Fruit fly (Drosophila melanogaster) whole organism, embryonic: ENCODE results near the gene wam.

Experiments
- Ada2b ChIP-seq: fragments of 200-800 bp; sonication (Bioruptor generic); IDR thresholded peaks from 2 replicates; pipeline ENCODE4 v1.3.6; 2022; ENCODE audit warnings: missing biosample characterization, missing genetic modification characterization
- Adf1 ChIP-seq: fragments of 200-800 bp; sonication (Bioruptor generic); IDR thresholded peaks from 2 replicates; pipeline ENCODE4 v1.3.6; 2022; ENCODE audit warnings: missing biosample characterization, missing genetic modification characterization
- Bgb ChIP-seq: fragments of 200-800 bp; sonication (Bioruptor generic); IDR thresholded peaks from 2 replicates; pipeline ENCODE4 v1.3.6; 2022; ENCODE audit warnings: missing biosample characterization, missing genetic modification characterization; ENCODE audit not compliant: partially characterized antibody
- CG1024 ChIP-seq: fragments of 200-800 bp; sonication (Bioruptor generic); IDR thresholded peaks from 2 replicates; pipeline ENCODE4 v1.3.6; 2022; ENCODE audit warnings: missing biosample characterization, missing genetic modification characterization
- CG13123 ChIP-seq: fragments of 200-800 bp; sonication (Bioruptor generic); optimal IDR thresholded peaks from 2 replicates; lab custom pipeline; 2016; ENCODE audit warnings: missing biosample characterization, missing genetic modification characterization
- CG1602 ChIP-seq: fragments of 200-800 bp; sonication (Bioruptor generic); optimal IDR thresholded peaks from 3 replicates; lab custom pipeline; 2016; ENCODE audit warnings: missing biosample characterization, missing genetic modification characterization
- CG16779 ChIP-seq: fragments of 200-800 bp; sonication (Bioruptor generic); IDR thresholded peaks from 2 replicates; pipeline ENCODE4 v1.3.6; 2022; ENCODE audit warnings: missing biosample characterization, missing genetic modification characterization
- CG18599 ChIP-seq: fragments of 200-800 bp; sonication (Bioruptor generic); optimal IDR thresholded peaks from 3 replicates; lab custom pipeline; 2017; ENCODE audit warnings: missing biosample characterization, missing genetic modification characterization, mild to moderate bottlenecking, moderate library complexity, missing genetic modification reagents
- CG2678 ChIP-seq: fragments of 200-800 bp; sonication (Bioruptor generic); optimal IDR thresholded peaks from 3 replicates; lab custom pipeline; 2019; ENCODE audit warnings: missing biosample characterization, mild to moderate bottlenecking, missing genetic modification characterization, moderate library complexity
- CG2875 ChIP-seq: fragments of 200-800 bp; sonication (Bioruptor generic); optimal IDR thresholded peaks from 2 replicates; lab custom pipeline; 2017; ENCODE audit warnings: missing biosample characterization, mild to moderate bottlenecking, missing genetic modification characterization, missing genetic modification reagents
- CG2889 ChIP-seq: fragments of 200-800 bp; sonication (Bioruptor generic); IDR thresholded peaks from 3 replicates; pipeline ENCODE4 v1.3.6; 2022; ENCODE audit warnings: missing biosample characterization, missing genetic modification characterization
- CG3281 ChIP-seq: fragments of 200-800 bp; sonication (Bioruptor generic); optimal IDR thresholded peaks from 3 replicates; lab custom pipeline; 2017; ENCODE audit warnings: missing biosample characterization, mild to moderate bottlenecking, missing genetic modification characterization
- CG4404 ChIP-seq: fragments of 200-800 bp; sonication (Bioruptor generic); IDR thresholded peaks from 2 replicates; pipeline ENCODE4 v1.3.6; 2022; ENCODE audit warnings: missing biosample characterization, missing genetic modification characterization
- CG5180 ChIP-seq: fragments of 200-800 bp; sonication (Bioruptor generic); optimal IDR thresholded peaks from 3 replicates; lab custom pipeline; 2017; ENCODE audit warnings: missing biosample characterization, missing genetic modification characterization, mild to moderate bottlenecking, moderate library complexity, missing genetic modification reagents
- CG6791 ChIP-seq: fragments of 200-800 bp; sonication (Bioruptor generic); IDR thresholded peaks from 3 replicates; pipeline ENCODE4 v1.3.6; 2022; ENCODE audit warnings: missing biosample characterization, missing genetic modification characterization; ENCODE audit not compliant: partially characterized antibody
- CG8944 ChIP-seq: fragments of 200-800 bp; sonication (Bioruptor generic); optimal IDR thresholded peaks from 3 replicates; lab custom pipeline; 2016; ENCODE audit warnings: missing biosample characterization, missing genetic modification characterization
- CG9932 ChIP-seq: fragments of 200-800 bp; sonication (Bioruptor generic); IDR thresholded peaks from 2 replicates; pipeline ENCODE4 v1.3.6; 2022; ENCODE audit warnings: missing biosample characterization, missing genetic modification characterization
- Dip3 ChIP-seq: fragments of 200-800 bp; sonication (Bioruptor generic); optimal IDR thresholded peaks from 3 replicates; lab custom pipeline; 2016; ENCODE audit warnings: missing biosample characterization, missing genetic modification characterization
- GATAe ChIP-seq: fragments of 200-800 bp; sonication (Bioruptor generic); conservative IDR thresholded peaks from 2 replicates; pipeline ENCODE4 v1.3.6; 2022; ENCODE audit warnings: missing biosample characterization, missing genetic modification characterization
- H2.0 ChIP-seq: fragments of 200-800 bp; sonication (Bioruptor generic); IDR thresholded peaks from 2 replicates; pipeline ENCODE4 v1.3.6; 2022; ENCODE audit warnings: missing biosample characterization, missing genetic modification characterization
- HLH3B ChIP-seq: fragments of 200-800 bp; sonication (Bioruptor generic); IDR thresholded peaks from 2 replicates; pipeline ENCODE4 v1.3.6; 2022; ENCODE audit warnings: missing biosample characterization, missing genetic modification characterization
- HLHmδ ChIP-seq: fragments of 200-800 bp; sonication (Bioruptor generic); optimal IDR thresholded peaks from 2 replicates; lab custom pipeline; 2018; ENCODE audit warnings: missing biosample characterization, mild to moderate bottlenecking, missing genetic modification characterization, moderate library complexity
- HmgZ ChIP-seq: fragments of 200-800 bp; sonication (Bioruptor generic); optimal IDR thresholded peaks from 2 replicates; lab custom pipeline; 2018; ENCODE audit warnings: missing biosample characterization, mild to moderate bottlenecking, missing genetic modification characterization
- Hr78 ChIP-seq, 2 experiments: fragments of 200-800 bp in 1 of 2; fragments of >200 bp in 1 of 2; sonication (Bioruptor generic) in 1 of 2; optimal IDR thresholded peaks; 2 replicates each; lab custom pipeline; 2017 to 2019; ENCODE audit warnings: missing biosample characterization in 2 of 2, missing genetic modification characterization in 2 of 2, mild to moderate bottlenecking in 1 of 2, moderate library complexity in 1 of 2
- Hsf ChIP-seq: fragments of 200-800 bp; sonication (Bioruptor generic); optimal IDR thresholded peaks from 3 replicates; lab custom pipeline; 2016; ENCODE audit warnings: missing biosample characterization, missing genetic modification characterization
- Ptx1 ChIP-seq: fragments of 200-800 bp; sonication (Bioruptor generic); IDR thresholded peaks from 2 replicates; pipeline ENCODE4 v1.3.6; 2022; ENCODE audit warnings: missing biosample characterization, missing genetic modification characterization
- Side ChIP-seq: fragments of 200-800 bp; sonication (Bioruptor generic); optimal IDR thresholded peaks from 2 replicates; lab custom pipeline; 2016; ENCODE audit warnings: missing biosample characterization, missing genetic modification characterization
- Sin3A ChIP-seq: fragments of >200 bp; optimal IDR thresholded peaks from 2 replicates; lab custom pipeline; 2018
- ab ChIP-seq: fragments of 200-800 bp; sonication (Bioruptor generic); optimal IDR thresholded peaks from 2 replicates; lab custom pipeline; 2016; ENCODE audit warnings: missing biosample characterization, missing genetic modification characterization
- cas ChIP-seq: fragments of 200-800 bp; sonication (Bioruptor generic); IDR thresholded peaks from 2 replicates; pipeline ENCODE4 v1.3.6; 2022; ENCODE audit warnings: missing biosample characterization, missing genetic modification characterization
- crol ChIP-seq: fragments of 200-800 bp; sonication (Bioruptor generic); IDR thresholded peaks from 2 replicates; pipeline ENCODE4 v1.3.6; 2022; ENCODE audit warnings: missing biosample characterization, missing genetic modification characterization
- en ChIP-seq: fragments of 200-800 bp; sonication (Bioruptor generic); optimal IDR thresholded peaks from 2 replicates; lab custom pipeline; 2016; ENCODE audit warnings: missing biosample characterization, missing genetic modification characterization
- exex ChIP-seq: fragments of 200-800 bp; sonication (Bioruptor generic); optimal IDR thresholded peaks from 4 replicates; lab custom pipeline; 2018; ENCODE audit warnings: missing biosample characterization, mild to moderate bottlenecking, missing genetic modification characterization, moderate library complexity
- ham ChIP-seq: fragments of 200-800 bp; sonication (Bioruptor generic); IDR thresholded peaks from 2 replicates; pipeline ENCODE4 v1.3.6; 2022; ENCODE audit warnings: missing biosample characterization, missing genetic modification characterization
- hkb ChIP-seq, 2 experiments: fragments of 200-800 bp in 1 of 2; fragments of >200 bp in 1 of 2; sonication (Bioruptor generic) in 1 of 2; IDR thresholded peaks in 1 of 2; optimal IDR thresholded peaks in 1 of 2; 2 replicates each; pipeline versions ENCODE4 v1.3.6 to Lab custom; 2017 to 2022; ENCODE audit warnings: missing biosample characterization in 1 of 2, missing genetic modification characterization in 1 of 2
- jigr1 ChIP-seq: fragments of 200-800 bp; sonication (Bioruptor generic); IDR thresholded peaks from 3 replicates; pipeline ENCODE4 v1.3.6; 2022; ENCODE audit warnings: missing biosample characterization, missing genetic modification characterization
- ken ChIP-seq: fragments of 200-800 bp; sonication (Bioruptor generic); IDR thresholded peaks from 3 replicates; pipeline ENCODE4 v1.3.6; 2022; ENCODE audit warnings: missing biosample characterization, missing genetic modification characterization
- lmd ChIP-seq: fragments of 200-800 bp; sonication (Bioruptor generic); IDR thresholded peaks from 2 replicates; pipeline ENCODE4 v1.3.6; 2022; ENCODE audit warnings: missing biosample characterization, missing genetic modification characterization
- maf-S ChIP-seq: fragments of 200-800 bp; sonication (Bioruptor generic); optimal IDR thresholded peaks from 2 replicates; lab custom pipeline; 2016; ENCODE audit warnings: missing biosample characterization, missing genetic modification characterization
- mirr ChIP-seq: fragments of 200-800 bp; sonication (Bioruptor generic); optimal IDR thresholded peaks from 3 replicates; lab custom pipeline; 2018; ENCODE audit warnings: missing biosample characterization, mild to moderate bottlenecking, missing genetic modification characterization
- prd ChIP-seq, 3 experiments: fragments of >200 bp in 2 of 3; fragments of 200-800 bp in 1 of 3; sonication (Bioruptor generic) in 1 of 3; optimal IDR thresholded peaks in 2 of 3; IDR thresholded peaks in 1 of 3; 2 replicates in 2 of 3; 3 replicates in 1 of 3; pipeline versions ENCODE4 v1.3.6 to Lab custom; 2017 to 2022; ENCODE audit warnings: missing biosample characterization in 1 of 3, missing genetic modification characterization in 1 of 3
- pros ChIP-seq: fragments of 200-800 bp; sonication (Bioruptor generic); optimal IDR thresholded peaks from 3 replicates; lab custom pipeline; 2019; ENCODE audit warnings: missing biosample characterization, mild to moderate bottlenecking, missing genetic modification characterization, moderate library complexity
- sd ChIP-seq: fragments of 200-800 bp; sonication (Bioruptor generic); optimal IDR thresholded peaks from 3 replicates; lab custom pipeline; 2018; ENCODE audit warnings: missing biosample characterization, mild to moderate bottlenecking, missing genetic modification characterization, moderate library complexity
- slbo ChIP-seq: fragments of 200-800 bp; sonication (Bioruptor generic); IDR thresholded peaks from 2 replicates; pipeline ENCODE4 v1.3.6; 2022; ENCODE audit warnings: missing biosample characterization, missing genetic modification characterization
- sob ChIP-seq: fragments of 200-800 bp; sonication (Bioruptor generic); IDR thresholded peaks from 2 replicates; pipeline ENCODE4 v1.3.6; 2022; ENCODE audit warnings: missing biosample characterization, missing genetic modification characterization
- stwl ChIP-seq: fragments of 200-800 bp; sonication (Bioruptor generic); optimal IDR thresholded peaks from 3 replicates; lab custom pipeline; 2018; ENCODE audit warnings: missing biosample characterization, mild to moderate bottlenecking, missing genetic modification characterization, moderate library complexity
- sug ChIP-seq: fragments of 200-800 bp; optimal IDR thresholded peaks from 2 replicates; lab custom pipeline; 2019; ENCODE audit warnings: missing biosample characterization, mild to moderate bottlenecking, missing genetic modification characterization, moderate library complexity
- vnd ChIP-seq: fragments of 200-800 bp; sonication (Bioruptor generic); IDR thresholded peaks from 3 replicates; pipeline ENCODE4 v1.3.6; 2022; ENCODE audit warnings: missing biosample characterization, missing genetic modification characterization; ENCODE audit not compliant: partially characterized antibody
- zf30C ChIP-seq: fragments of 200-800 bp; sonication (Bioruptor generic); optimal IDR thresholded peaks from 3 replicates; lab custom pipeline; 2018; ENCODE audit warnings: missing biosample characterization, mild to moderate bottlenecking, missing genetic modification characterization

wam gene

DNA sequence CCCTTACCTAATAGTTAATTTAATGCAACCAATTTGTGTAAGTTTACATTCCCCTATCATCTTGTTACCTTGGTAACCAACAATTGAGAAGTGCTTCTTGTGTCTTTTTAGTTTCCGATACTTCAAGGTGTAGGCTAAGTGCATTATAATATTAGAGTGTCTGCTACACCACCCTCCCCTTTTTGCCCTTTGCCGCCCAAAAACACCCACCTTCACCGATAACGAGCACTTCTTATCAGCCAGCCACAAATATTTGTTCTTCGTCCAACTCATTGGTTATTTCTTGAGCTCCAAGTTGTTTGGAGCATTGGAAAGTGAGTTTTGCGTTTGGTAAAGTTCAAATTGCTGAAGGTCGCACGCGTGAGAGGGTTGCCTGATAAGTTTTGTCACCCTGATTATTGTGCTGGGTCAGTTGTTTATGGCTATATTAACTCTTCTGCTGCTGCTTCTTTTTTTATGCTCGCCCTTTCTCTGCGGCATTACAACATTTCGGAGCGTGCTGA, 44.1 kb upstream of the wam start (continued):
- TF ChIP-seq H2.0 (GFP tag; lab: Robert Waterston, UW) (0 out of 2 replicates have a peak, but pooled peaks have one; percentile 12), jigr1 (GFP tag; lab: Robert Waterston, UW) (no peak), CG2889 (GFP tag; lab: Robert Waterston, UW) (0 out of 3 replicates have a peak, but pooled peaks have one; percentile 32), Dip3 (GFP tag; lab: Kevin White, UChicago) (peak; percentile 5), prd (optimal IDR thresholded peaks at IDR 0.05; lab: Kevin White, UChicago) (no peak), prd (GFP tag; IDR thresholded peaks at IDR 0.05; lab: Robert Waterston, UW) (peak; percentile 17; the same call in 1 of the 3 replicates), ab (no peak), CG8944 (peak; percentile 2), Hsf (GFP tag; lab: Kevin White, UChicago) (no peak), GATAe (GFP tag; lab: Robert Waterston, UW) (peak; percentile 88), sug (peak; percentile 66), sob (GFP tag; lab: Robert Waterston, UW) (peak; percentile 13; the same call in 1 of the 2 replicates), CG2875 (GFP tag; lab: Kevin White, UChicago) (no peak), CG5180 (GFP tag; lab: Kevin White, UChicago) (no peak), maf-S (peak; percentile 26), slbo (GFP tag; lab: Robert Waterston, UW) (peak; percentile 30; the same call in 1 of the 2 replicates), vnd (0 out of 3 replicates have a peak, but pooled peaks have one; percentile 45), stwl (no peak), Side (GFP tag; lab: Kevin White, UChicago) (no peak), ken (GFP tag; lab: Robert Waterston, UW) (peak; percentile 69; the same call in 1 of the 3 replicates), Adf1 (GFP tag; lab: Robert Waterston, UW) (no peak), Ptx1 (GFP tag; lab: Robert Waterston, UW) (peak; percentile 42), CG16779 (GFP tag; lab: Robert Waterston, UW) (0 out of 2 replicates have a peak, but pooled peaks have one; percentile 39), CG9932 (GFP tag; lab: Robert Waterston, UW) (0 out of 2 replicates have a peak, but pooled peaks have one; percentile 17), CG2678 (tag; lab: Kevin White, UChicago) (peak; percentile 29), Ada2b (peak; percentile 19; the same call in 1 of the 2 replicates), cas (no peak), HLHmδ (GFP tag; lab: Kevin White, UChicago) (peak; percentile 56), en (no peak), HLH3B (GFP tag; lab: Robert Waterston, UW) (peak; percentile 17; the same call in 1 of the 2 replicates), Bgb (0 out of 2 replicates have a peak, but pooled peaks have one; percentile 28), hkb (optimal IDR thresholded peaks at IDR 0.05; lab: Kevin White, UChicago) (peak; percentile 86), hkb (GFP tag; IDR thresholded peaks at IDR 0.05; lab: Robert Waterston, UW) (no peak), lmd (peak; percentile 42), Hr78 (GFP tag; optimal IDR thresholded peaks at IDR 0.05; lab: Kevin White, UChicago) (peak in 1 of 2 experiments; percentile 88), crol (GFP tag; lab: Robert Waterston, UW) (peak; percentile 69), mirr (peak; percentile 57), CG6791 (GFP tag; lab: Robert Waterston, UW) (no peak), HmgZ (tag; lab: Kevin White, UChicago) (peak; percentile 8), exex (tag; lab: Kevin White, UChicago) (peak; percentile 60), ham (no peak), Sin3A (lab: Kevin White, UChicago) (no peak), sd (peak; percentile 87), zf30C (GFP tag; lab: Kevin White, UChicago) (no peak), pros (peak; percentile 40), CG4404 (GFP tag; lab: Robert Waterston, UW) (0 out of 2 replicates have a peak, but pooled peaks have one; percentile 7), CG3281 (GFP tag; lab: Kevin White, UChicago) (no peak), CG1024 (GFP tag; lab: Robert Waterston, UW) (no peak), CG18599 (GFP tag; lab: Kevin White, UChicago) (peak; percentile 45), CG13123 (no peak), CG1602 (GFP tag; lab: Kevin White, UChicago) (no peak)
